Fruit fly (Drosophila melanogaster) Kc167 (cell line): ENCODE results near the gene CG7945.

Experiments
- Myc ChIP-seq: fragments of >200 bp; optimal IDR thresholded peaks from 2 replicates; lab custom pipeline; 2017; ENCODE audit warnings: missing external identifiers
- Sin3A ChIP-seq: fragments of >200 bp; optimal IDR thresholded peaks from 2 replicates; lab custom pipeline; 2018; ENCODE audit warnings: missing external identifiers
- h ChIP-seq: fragments of >200 bp; optimal IDR thresholded peaks from 3 replicates; lab custom pipeline; 2018; ENCODE audit warnings: missing external identifiers
- insv ChIP-seq: fragments of >200 bp; optimal IDR thresholded peaks from 3 replicates; lab custom pipeline; 2018; ENCODE audit warnings: missing external identifiers
- psq ChIP-seq: fragments of >200 bp; optimal IDR thresholded peaks from 2 replicates; lab custom pipeline; 2017; ENCODE audit warnings: missing external identifiers
- ttk ChIP-seq: sonication (Bioruptor generic); optimal IDR thresholded peaks from 2 replicates; lab custom pipeline; 2017; ENCODE audit warnings: missing external identifiers

CG7945 gene

dm6 chr3L:15497902-15498301 is 26.0 kb downstream of the CG7945 start, which contains the start of gene CG7276:
CG7276 (plus strand) TSS chr3L:15498202.
- no peak for TF ChIP-seq Myc (lab: Kevin White, UChicago)
- TF ChIP-seq insv (lab: Kevin White, UChicago): no peak

- no peak for TF ChIP-seq Sin3A (lab: Kevin White, UChicago)
- no peak for TF ChIP-seq h (lab: Kevin White, UChicago)
- no peak for TF ChIP-seq psq (lab: Kevin White, UChicago)
- TF ChIP-seq insv (lab: Kevin White, UChicago): no peak
- TF ChIP-seq Myc (lab: Kevin White, UChicago): no peak
- no peak for TF ChIP-seq ttk (lab: Kevin White, UChicago)
These were observed 27.7 kb downstream of the CG7945 start, which contains the start of gene CG13455 for dm6 chr3L:15496274-15496673. CG13455 (plus strand) TSS chr3L:15496574.

DNA sequence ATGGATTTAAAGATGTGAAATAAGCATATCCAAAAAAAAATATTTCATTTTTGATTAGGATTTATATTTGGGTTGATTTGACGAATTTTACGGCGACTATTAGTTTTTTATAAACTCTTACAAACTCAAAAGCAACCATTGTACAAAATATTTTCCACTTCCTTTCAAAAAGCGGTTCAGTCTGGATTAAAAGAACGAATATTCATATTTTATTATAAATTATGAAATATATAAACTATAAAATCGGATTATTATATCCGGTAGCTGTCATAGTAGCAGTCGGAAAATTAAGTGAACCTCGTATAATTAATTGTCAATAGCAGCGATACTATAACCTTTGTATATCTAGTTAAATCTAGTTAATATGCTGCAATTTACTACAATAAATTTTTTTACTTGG is 28.5 kb downstream of the CG7945 start, which contains the start of gene CG12355:
Gene CG12355, minus strand, starts transcription at position 101 of the 400 bp plus-strand sequence.
- TF ChIP-seq Sin3A (lab: Kevin White, UChicago) (no peak), psq (lab: Kevin White, UChicago) (no peak), Myc (lab: Kevin White, UChicago) (no peak), ttk (lab: Kevin White, UChicago) (no peak), insv (lab: Kevin White, UChicago) (no peak), h (lab: Kevin White, UChicago) (no peak)

- TF ChIP-seq ttk (lab: Kevin White, UChicago) (no peak), Myc (lab: Kevin White, UChicago) (no peak), h (lab: Kevin White, UChicago) (no peak), insv (lab: Kevin White, UChicago) (no peak), psq (lab: Kevin White, UChicago) (no peak), Sin3A (lab: Kevin White, UChicago) (no peak)
These were observed 29.2 kb downstream of the CG7945 start for dm6 chr3L:15494599-15495271.

DNA sequence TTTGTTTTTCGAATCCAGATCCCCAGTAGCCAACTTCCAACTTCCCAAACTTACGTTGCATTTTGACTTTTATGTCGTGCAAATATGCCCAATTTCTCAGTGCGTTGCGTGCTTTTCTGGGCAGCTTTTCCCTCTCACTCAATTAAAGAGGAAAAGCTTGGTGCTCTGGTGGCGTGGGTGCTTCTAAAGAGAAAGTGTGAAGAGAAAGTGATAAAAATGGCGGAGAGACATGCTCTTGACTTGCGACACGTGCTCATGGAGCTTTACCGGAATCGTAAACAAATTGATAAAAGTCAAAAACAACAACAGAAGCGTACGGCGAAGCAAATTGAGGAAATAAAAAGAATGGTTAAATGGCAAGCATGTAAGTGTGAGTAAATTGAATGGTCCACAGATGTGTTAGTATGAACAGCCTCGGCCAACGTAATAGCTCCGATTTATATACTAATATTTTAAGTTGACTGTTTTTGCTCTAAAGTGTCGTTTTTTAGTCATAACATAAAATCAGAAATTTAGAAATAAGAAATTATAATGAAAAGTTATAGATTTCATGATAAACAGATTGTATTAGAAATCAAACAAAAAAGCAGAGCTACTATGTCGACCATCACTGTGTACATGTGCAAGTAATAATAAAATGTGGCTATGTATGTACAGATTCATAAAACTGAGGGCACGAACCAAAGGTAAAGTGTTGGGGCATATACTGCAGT is 29.9 kb downstream of the CG7945 start:
- TF ChIP-seq psq (lab: Kevin White, UChicago) (no peak), h (lab: Kevin White, UChicago) (no peak), ttk (lab: Kevin White, UChicago) (no peak), insv (lab: Kevin White, UChicago) (no peak), Sin3A (lab: Kevin White, UChicago) (no peak), Myc (lab: Kevin White, UChicago) (no peak)

DNA sequence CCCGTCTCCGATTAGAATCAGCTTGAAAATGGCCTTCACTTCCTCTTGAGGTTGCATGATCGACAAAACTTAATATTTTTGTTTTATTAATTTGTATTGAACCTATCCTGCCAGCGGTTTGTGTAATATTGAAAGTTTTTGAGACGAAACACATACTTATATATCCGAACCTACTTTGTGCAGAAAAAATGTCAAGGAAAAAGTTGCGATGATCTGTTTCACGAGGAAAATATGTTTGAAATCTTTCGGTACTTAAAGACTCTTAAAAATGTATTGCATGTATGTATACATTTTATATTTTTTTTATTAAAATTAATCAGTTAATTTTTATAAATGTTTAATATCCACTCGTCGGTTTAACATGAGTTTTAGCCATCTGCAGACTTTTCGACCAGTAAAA is 38.6 kb downstream of the CG7945 start, which contains the start of gene Ran-like:
Gene Ran-like, minus strand, starts transcription at position 101 of the 400 bp plus-strand sequence.
- TF ChIP-seq psq (lab: Kevin White, UChicago): no peak
- no peak for TF ChIP-seq Sin3A (lab: Kevin White, UChicago)
- TF ChIP-seq Myc (lab: Kevin White, UChicago): no peak
- no peak for TF ChIP-seq h (lab: Kevin White, UChicago)
- TF ChIP-seq ttk (lab: Kevin White, UChicago): no peak
- TF ChIP-seq insv (lab: Kevin White, UChicago): no peak

DNA sequence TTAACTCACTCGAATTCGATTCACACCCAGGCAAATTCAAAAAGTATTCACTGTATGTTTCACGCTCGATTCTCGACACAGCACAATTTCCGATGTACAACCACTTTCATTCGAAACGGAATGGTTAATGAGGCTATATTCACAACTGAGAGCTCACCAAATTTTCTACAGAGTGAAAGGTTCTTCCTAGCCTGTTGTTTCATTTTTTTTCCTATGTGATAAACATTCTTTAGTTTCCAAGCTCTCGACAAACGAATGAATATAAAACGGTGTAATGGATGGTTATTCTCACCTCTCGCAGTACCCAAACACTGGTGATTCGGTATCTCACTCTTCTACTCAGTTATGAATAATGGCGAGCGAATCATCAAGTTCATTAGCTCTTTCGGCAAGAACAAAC is 49.9 kb downstream of the CG7945 start, which contains the start of gene cocoon:
Gene cocoon, minus strand, starts transcription at position 101 of the 400 bp plus-strand sequence.
- TF ChIP-seq insv (lab: Kevin White, UChicago): no peak
- no peak for TF ChIP-seq Myc (lab: Kevin White, UChicago)
- TF ChIP-seq ttk (lab: Kevin White, UChicago): no peak
